Fruit fly (Drosophila melanogaster): ENCODE data around the gene nerfin-1.

nerfin-1 gene

DNA sequence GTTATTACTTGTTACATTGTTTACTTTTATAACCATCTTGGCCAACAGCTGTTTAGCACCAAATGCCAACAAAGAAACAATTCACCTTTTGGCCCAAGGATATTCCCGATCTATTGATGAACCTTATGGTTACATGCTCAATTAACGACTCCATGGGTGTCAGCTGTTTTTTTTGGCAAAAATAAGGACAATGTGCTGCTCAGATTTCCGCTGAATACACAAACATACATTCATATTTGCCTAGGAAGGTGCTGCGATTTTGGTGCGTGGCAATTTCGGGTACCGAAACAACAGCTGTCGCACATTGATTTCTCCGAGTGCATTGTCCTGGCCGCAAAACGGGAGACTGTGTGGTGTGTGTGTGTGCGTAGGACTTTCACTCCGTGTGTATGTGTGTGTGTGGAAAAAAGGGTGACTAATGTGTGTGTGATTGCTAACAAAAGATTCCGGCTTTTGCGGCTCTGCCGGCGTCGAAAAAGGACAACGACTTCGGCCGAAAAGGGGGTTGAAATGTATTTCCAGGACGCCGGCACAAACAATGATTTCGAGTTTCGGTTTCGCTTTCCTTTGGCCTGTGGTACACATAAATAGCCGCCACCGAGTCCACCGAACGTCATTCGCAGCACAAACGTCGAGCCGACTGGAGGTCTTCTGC lies at the start of gene nerfin-1 (continued):
- TF ChIP-seq dm (GFP tag; optimal IDR thresholded peaks at IDR 0.05) (no peak), Kr (GFP tag; optimal IDR thresholded peaks at IDR 0.05) (peak; percentile 88), Sin3A (optimal IDR thresholded peaks at IDR 0.05) (no peak), p53 (GFP tag; optimal IDR thresholded peaks at IDR 0.05) (no peak), CG12942 (GFP tag; optimal IDR thresholded peaks at IDR 0.05) (no peak), CG17385 (GFP tag; optimal IDR thresholded peaks at IDR 0.05) (peak; percentile 9), CG3847 (GFP tag; IDR thresholded peaks at IDR 0.05) (no peak), seq (GFP tag; IDR thresholded peaks at IDR 0.05) (no peak), phol (tag; optimal IDR thresholded peaks at IDR 0.05) (peak; percentile 44), TFAM (GFP tag; optimal IDR thresholded peaks at IDR 0.05) (no peak), CG5953 (GFP tag; IDR thresholded peaks at IDR 0.05) (no peak), CG1792 (GFP tag; optimal IDR thresholded peaks at IDR 0.05) (no peak), hkb (optimal IDR thresholded peaks at IDR 0.05) (no peak), hkb (GFP tag; IDR thresholded peaks at IDR 0.05) (no peak), CG13624 (GFP tag; optimal IDR thresholded peaks at IDR 0.05) (no peak), repo (GFP tag; optimal IDR thresholded peaks at IDR 0.05) (no peak), gce (GFP tag; IDR thresholded peaks at IDR 0.05) (no peak), da (GFP tag; optimal IDR thresholded peaks at IDR 0.05) (no peak), usp (GFP tag; optimal IDR thresholded peaks at IDR 0.05) (no peak), dysf (GFP tag; IDR thresholded peaks at IDR 0.05) (no peak), B-H2 (GFP tag; optimal IDR thresholded peaks at IDR 0.05) (no peak), fu2 (GFP tag; optimal IDR thresholded peaks at IDR 0.05) (no peak), zfh2 (GFP tag; optimal IDR thresholded peaks at IDR 0.05) (no peak), Med (GFP tag) (no peak), otp (GFP tag; IDR thresholded peaks at IDR 0.05) (no peak), CG10654 (GFP tag; optimal IDR thresholded peaks at IDR 0.05) (no peak), bcd (GFP tag; optimal IDR thresholded peaks at IDR 0.05) (peak; percentile 16), MBD-R2 (GFP tag; IDR thresholded peaks at IDR 0.05) (no peak), CG13424 (tag; optimal IDR thresholded peaks at IDR 0.05) (peak; percentile 12), NFAT (GFP tag; IDR thresholded peaks at IDR 0.05) (no peak), CG2199 (GFP tag; IDR thresholded peaks at IDR 0.05) (no peak), CG34422 (GFP tag; IDR thresholded peaks at IDR 0.05) (no peak), CG6654 (GFP tag; optimal IDR thresholded peaks at IDR 0.05) (no peak), z (GFP tag; IDR thresholded peaks at IDR 0.05) (no peak), tin (GFP tag; optimal IDR thresholded peaks at IDR 0.05) (peak; percentile 10), CG12104 (GFP tag; optimal IDR thresholded peaks at IDR 0.05) (no peak), lola (GFP tag; optimal IDR thresholded peaks at IDR 0.05) (peak in 1 of 3 experiments; percentile 59), ham (GFP tag; IDR thresholded peaks at IDR 0.05) (no peak), CG11456 (GFP tag; IDR thresholded peaks at IDR 0.05) (no peak), CG18619 (GFP tag; optimal IDR thresholded peaks at IDR 0.05) (no peak), CG31224 (GFP tag; IDR thresholded peaks at IDR 0.05) (no peak), CG7372 (GFP tag; IDR thresholded peaks at IDR 0.05) (no peak), Usf (GFP tag; optimal IDR thresholded peaks at IDR 0.05) (peak; percentile 16), ATbp (GFP tag; optimal IDR thresholded peaks at IDR 0.05) (no peak), row (GFP tag; IDR thresholded peaks at IDR 0.05) (peak; percentile 36; the same call in 1 of the 3 replicates), CG4617 (GFP tag; optimal IDR thresholded peaks at IDR 0.05; ENCODE audit: borderline replicate concordance) (no peak), CG8089 (GFP tag; optimal IDR thresholded peaks at IDR 0.05) (no peak), CG10209 (GFP tag; optimal IDR thresholded peaks at IDR 0.05) (peak; percentile 24), Sry-β (GFP tag; optimal IDR thresholded peaks at IDR 0.05) (no peak), unc-4 (GFP tag; IDR thresholded peaks at IDR 0.05; ENCODE audit: partially characterized antibody) (no peak), Ets97D (GFP tag; optimal IDR thresholded peaks at IDR 0.05) (no peak), kni (GFP tag; optimal IDR thresholded peaks at IDR 0.05) (no peak)

All from whole organism, embryonic.